Worm (Caenorhabditis elegans) whole organism, L4 larva: Measurements from ENCODE around the gene ZC487.2.

Experiments
- D1046.2 ChIP-seq: fragments of 200-800 bp; sonication (Bioruptor generic); IDR thresholded peaks from 2 replicates; pipeline ENCODE4 v1.3.6; 2022; ENCODE audit warnings: missing genetic modification characterization, missing compliant biosample characterization
- F26F4.8 ChIP-seq: fragments of 200-800 bp; sonication (Bioruptor generic); conservative IDR thresholded peaks from 2 replicates; pipeline ENCODE4 v1.3.6; 2022; ENCODE audit warnings: missing genetic modification characterization, missing compliant biosample characterization
- F44E2.7 ChIP-seq: fragments of 200-800 bp; sonication (Bioruptor generic); IDR thresholded peaks from 2 replicates; pipeline ENCODE4 v2.1.2; 2022; ENCODE audit warnings: missing genetic modification characterization, missing compliant biosample characterization
- R02D3.7 ChIP-seq: fragments of 150-350 bp; sonication (generic microtip); optimal IDR thresholded peaks from 3 replicates; lab custom pipeline; 2014; ENCODE audit warnings: missing biosample characterization, missing genetic modification characterization
- T20F7.1 ChIP-seq: fragments of 200-800 bp; sonication (Bioruptor generic); optimal IDR thresholded peaks from 2 replicates; lab custom pipeline; 2018; ENCODE audit warnings: mild to moderate bottlenecking, missing genetic modification characterization, missing compliant biosample characterization
- T26A8.4 ChIP-seq: fragments of 200-800 bp; sonication (Bioruptor generic); IDR thresholded peaks from 2 replicates; pipeline ENCODE4 v1.3.6; 2022; ENCODE audit warnings: missing genetic modification characterization, missing compliant biosample characterization
- Y105C5A.15 ChIP-seq: fragments of 200-800 bp; sonication (Bioruptor generic); IDR thresholded peaks from 2 replicates; pipeline ENCODE4 v1.3.6; 2022; ENCODE audit warnings: missing genetic modification characterization, missing compliant biosample characterization
- ZK546.5 ChIP-seq, 2 experiments: sonication (generic microtip); optimal IDR thresholded peaks; 2 replicates each; lab custom pipeline; 2017; ENCODE audit warnings: missing biosample characterization in 2 of 2, missing genetic modification characterization in 2 of 2
- ama-1 ChIP-seq: fragments of 150-350 bp; optimal IDR thresholded peaks from 2 replicates; lab custom pipeline; 2014; ENCODE audit warnings: inconsistent platforms, mixed read lengths
- ceh-28 ChIP-seq: fragments of 150-350 bp; optimal IDR thresholded peaks from 2 replicates; lab custom pipeline; 2014; ENCODE audit warnings: missing biosample characterization, missing genetic modification reagents, missing genetic modification characterization
- ceh-32 ChIP-seq: sonication (generic microtip); optimal IDR thresholded peaks from 2 replicates; lab custom pipeline; 2016; ENCODE audit warnings: mild to moderate bottlenecking, missing genetic modification characterization, missing compliant biosample characterization; ENCODE audit not compliant: poor library complexity
- ceh-44 ChIP-seq: fragments of 200-800 bp; sonication (Bioruptor generic); IDR thresholded peaks from 2 replicates; pipeline ENCODE4 v1.3.6; 2022; ENCODE audit warnings: missing genetic modification reagents, missing genetic modification characterization, missing compliant biosample characterization
- ceh-82 ChIP-seq: sonication (generic microtip); optimal IDR thresholded peaks from 2 replicates; lab custom pipeline; 2017; ENCODE audit warnings: missing biosample characterization, missing genetic modification characterization
- ctbp-1 ChIP-seq: fragments of 200-800 bp; sonication (Bioruptor generic); IDR thresholded peaks from 2 replicates; pipeline ENCODE4 v1.3.6; 2022; ENCODE audit warnings: missing genetic modification reagents, missing genetic modification characterization, missing compliant biosample characterization
- daf-12 ChIP-seq: fragments of 150-350 bp; optimal IDR thresholded peaks from 2 replicates; lab custom pipeline; 2014; ENCODE audit warnings: missing biosample characterization, missing genetic modification reagents, missing genetic modification characterization
- daf-16 ChIP-seq, 3 experiments: sonication (generic microtip); optimal IDR thresholded peaks; 2 replicates each; lab custom pipeline; 2016 to 2017; ENCODE audit warnings: missing genetic modification characterization in 3 of 3, missing genetic modification reagents in 3 of 3, mild to moderate bottlenecking in 2 of 3, missing compliant biosample characterization in 2 of 3, missing biosample characterization in 1 of 3, moderate library complexity in 1 of 3
- dmd-8 ChIP-seq: fragments of 200-800 bp; sonication (Bioruptor generic); IDR thresholded peaks from 2 replicates; pipeline ENCODE4 v1.3.6; 2022; ENCODE audit warnings: missing genetic modification characterization, missing compliant biosample characterization
- dmd-9 ChIP-seq: fragments of 200-800 bp; sonication (Bioruptor generic); IDR thresholded peaks from 2 replicates; pipeline ENCODE4 v1.3.6; 2022; ENCODE audit warnings: missing genetic modification reagents, missing genetic modification characterization, missing compliant biosample characterization
- dpl-1 ChIP-seq: fragments of 150-350 bp; optimal IDR thresholded peaks from 2 replicates; lab custom pipeline; 2014; ENCODE audit warnings: missing biosample characterization, missing genetic modification reagents, missing genetic modification characterization
- duxl-1 ChIP-seq: sonication (generic microtip); optimal IDR thresholded peaks from 2 replicates; lab custom pipeline; 2016; ENCODE audit warnings: mild to moderate bottlenecking, missing genetic modification characterization, moderate library complexity, missing compliant biosample characterization; ENCODE audit not compliant: poor library complexity
- egl-27 ChIP-seq: sonication (generic microtip); optimal IDR thresholded peaks from 3 replicates; lab custom pipeline; 2017; ENCODE audit warnings: missing biosample characterization, missing genetic modification reagents, missing genetic modification characterization
- hif-1 ChIP-seq, 2 experiments: sonication (generic microtip); optimal IDR thresholded peaks; 2 replicates each; lab custom pipeline; 2016 to 2017; ENCODE audit warnings: missing compliant biosample characterization in 2 of 2, missing genetic modification characterization in 2 of 2, missing genetic modification reagents in 2 of 2, missing genotype in 2 of 2, mild to moderate bottlenecking in 1 of 2
- hlh-30 ChIP-seq: sonication (generic microtip); optimal IDR thresholded peaks from 2 replicates; lab custom pipeline; 2017; ENCODE audit warnings: antibody characterized with exemption, mild to moderate bottlenecking, missing genetic modification characterization, missing compliant biosample characterization; ENCODE audit not compliant: insufficient read depth
- jun-1 ChIP-seq: fragments of 150-350 bp; optimal IDR thresholded peaks from 2 replicates; lab custom pipeline; 2014; ENCODE audit warnings: missing biosample characterization, missing genetic modification reagents, missing genetic modification characterization
- lin-15B ChIP-seq: fragments of 150-350 bp; sonication (generic microtip); optimal IDR thresholded peaks from 3 replicates; lab custom pipeline; 2014; ENCODE audit warnings: missing biosample characterization, missing genetic modification characterization
- lin-38 ChIP-seq: fragments of 200-800 bp; sonication (Bioruptor generic); IDR thresholded peaks from 2 replicates; pipeline ENCODE4 v1.3.6; 2022; ENCODE audit warnings: missing genetic modification reagents, missing genetic modification characterization, missing compliant biosample characterization
- lir-3 ChIP-seq: sonication (generic microtip); optimal IDR thresholded peaks from 2 replicates; lab custom pipeline; 2016; ENCODE audit warnings: mild to moderate bottlenecking, missing genetic modification characterization, missing compliant biosample characterization
- lsy-2 ChIP-seq, 2 experiments: fragments of 150-350 bp in 1 of 2; sonication (generic microtip) in 1 of 2; optimal IDR thresholded peaks; 2 replicates each; lab custom pipeline; 2014 to 2017; ENCODE audit warnings: missing biosample characterization in 2 of 2, missing genetic modification characterization in 2 of 2
- madf-9 ChIP-seq: fragments of 200-800 bp; sonication (Bioruptor generic); conservative IDR thresholded peaks from 2 replicates; pipeline ENCODE4 v1.3.6; 2022; ENCODE audit warnings: missing genetic modification reagents, missing genetic modification characterization, missing compliant biosample characterization
- mep-1 ChIP-seq: fragments of 150-350 bp; sonication (generic microtip); optimal IDR thresholded peaks from 3 replicates; lab custom pipeline; 2014; ENCODE audit warnings: missing biosample characterization, missing genetic modification characterization
- mxl-2 ChIP-seq: fragments of 200-800 bp; sonication (Bioruptor generic); conservative IDR thresholded peaks from 2 replicates; pipeline ENCODE4 v1.3.6; 2022; ENCODE audit warnings: missing genetic modification reagents, missing genetic modification characterization, missing compliant biosample characterization
- nhr-102 ChIP-seq: sonication (generic microtip); optimal IDR thresholded peaks from 2 replicates; lab custom pipeline; 2016; ENCODE audit warnings: mild to moderate bottlenecking, missing genetic modification characterization, moderate library complexity, missing compliant biosample characterization
- nhr-111 ChIP-seq: fragments of 200-800 bp; sonication (Bioruptor generic); optimal IDR thresholded peaks from 2 replicates; lab custom pipeline; 2018; ENCODE audit warnings: mild to moderate bottlenecking, missing genetic modification characterization, missing compliant biosample characterization
- nhr-28 ChIP-seq: fragments of 150-350 bp; optimal IDR thresholded peaks from 2 replicates; lab custom pipeline; 2014; ENCODE audit warnings: missing biosample characterization, missing genetic modification characterization
- nhr-76 ChIP-seq: fragments of 150-350 bp; optimal IDR thresholded peaks from 2 replicates; lab custom pipeline; 2014; ENCODE audit warnings: missing biosample characterization, missing genetic modification characterization
- php-3 ChIP-seq: fragments of 200-800 bp; sonication (Bioruptor generic); IDR thresholded peaks from 2 replicates; pipeline ENCODE4 v1.3.6; 2022; ENCODE audit warnings: missing genetic modification reagents, missing genetic modification characterization, missing compliant biosample characterization
- rbr-2 ChIP-seq: sonication (generic microtip); optimal IDR thresholded peaks from 2 replicates; lab custom pipeline; 2016; ENCODE audit warnings: missing genotype, missing genetic modification characterization, missing compliant biosample characterization
- saeg-2 ChIP-seq: fragments of 200-800 bp; sonication (Bioruptor generic); IDR thresholded peaks from 2 replicates; pipeline ENCODE4 v1.3.6; 2022; ENCODE audit warnings: missing genetic modification reagents, missing genetic modification characterization, missing compliant biosample characterization
- set-16 ChIP-seq: fragments of 200-800 bp; sonication (Bioruptor generic); IDR thresholded peaks from 2 replicates; pipeline ENCODE4 v1.3.6; 2022; ENCODE audit warnings: missing genetic modification reagents, missing genetic modification characterization, missing compliant biosample characterization
- skn-1 ChIP-seq: fragments of 150-350 bp; optimal IDR thresholded peaks from 2 replicates; lab custom pipeline; 2014; ENCODE audit warnings: missing biosample characterization, missing genetic modification characterization
- snpc-4 ChIP-seq: fragments of 150-350 bp; optimal IDR thresholded peaks from 2 replicates; lab custom pipeline; 2014; ENCODE audit warnings: missing biosample characterization, missing genetic modification characterization
- spr-3 ChIP-seq: fragments of 200-800 bp; sonication (Bioruptor generic); optimal IDR thresholded peaks from 2 replicates; lab custom pipeline; 2018; ENCODE audit warnings: mild to moderate bottlenecking, missing genetic modification characterization, missing compliant biosample characterization
- tag-97 ChIP-seq: fragments of 200-800 bp; sonication (Bioruptor generic); IDR thresholded peaks from 2 replicates; pipeline ENCODE4 v1.3.6; 2022; ENCODE audit warnings: missing genetic modification characterization, missing compliant biosample characterization
- unc-62 ChIP-seq, 3 experiments: fragments of 150-350 bp in 1 of 3; sonication (generic microtip); optimal IDR thresholded peaks in 2 of 3; peaks in 1 of 3; 1 replicate in 1 of 3; 2 replicates in 2 of 3; lab custom pipeline; 2014 to 2017; ENCODE audit warnings: missing biosample characterization in 3 of 3, missing genetic modification characterization in 3 of 3, missing genetic modification reagents in 3 of 3, missing genotype in 1 of 3
- vab-7 ChIP-seq: fragments of 200-800 bp; sonication (Bioruptor generic); IDR thresholded peaks from 2 replicates; pipeline ENCODE4 v1.3.6; 2022; ENCODE audit warnings: missing genetic modification reagents, missing genetic modification characterization, missing compliant biosample characterization
- zfp-2 ChIP-seq: sonication (generic microtip); optimal IDR thresholded peaks from 2 replicates; lab custom pipeline; 2016; ENCODE audit warnings: mild to moderate bottlenecking, missing genetic modification characterization, missing compliant biosample characterization

Gene ZC487.2

DNA sequence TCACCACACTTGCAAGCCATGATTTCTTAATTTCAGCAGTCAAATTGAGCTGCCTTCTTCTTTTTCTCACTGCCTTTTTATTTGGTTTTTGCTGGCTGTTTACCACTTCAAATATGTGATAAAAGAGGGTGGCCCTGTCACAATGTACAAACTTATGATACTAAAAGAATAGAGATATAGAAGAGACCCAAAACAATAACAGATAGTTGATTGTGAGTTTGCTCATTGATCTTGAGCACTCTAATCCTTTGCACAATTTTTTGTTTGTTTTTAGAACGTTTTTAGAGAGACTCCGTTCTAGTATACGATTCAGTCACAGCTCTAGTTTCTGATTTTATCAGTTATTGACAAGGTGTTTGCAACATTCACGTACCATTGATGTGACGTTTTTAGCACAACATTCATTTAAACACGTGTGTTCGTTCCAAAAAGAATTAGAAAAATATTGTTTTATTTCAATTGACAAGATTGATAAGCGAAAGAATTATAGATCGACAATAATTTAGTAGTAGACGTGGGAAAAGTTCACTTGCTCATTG lies 30.4 kb downstream of the ZC487.2 start, which contains the start of gene mtl-1 (continued):
- TF ChIP-seq duxl-1 (tag; lab: Kevin White, UChicago) (no peak), lin-15B (tag; lab: Kevin White, UChicago) (no peak), madf-9 (GFP tag; lab: Robert Waterston, UW) (no peak), Y105C5A.15 (GFP tag; lab: Robert Waterston, UW) (no peak), mxl-2 (GFP tag; lab: Robert Waterston, UW) (no peak), ceh-82 (no peak), skn-1 (tag; lab: Kevin White, UChicago) (no peak), lin-38 (GFP tag; lab: Robert Waterston, UW) (no peak), unc-62 (GFP tag; optimal IDR thresholded peaks at IDR 0.05 in 1 of 2; lab: Kevin White, UChicago) (no peak), unc-62 (tag; optimal IDR thresholded peaks at IDR 0.05; lab: Kevin White, UChicago) (no peak), F26F4.8 (GFP tag; lab: Robert Waterston, UW) (no peak), F44E2.7 (GFP tag; lab: Robert Waterston, UW) (no peak), saeg-2 (GFP tag; lab: Robert Waterston, UW) (no peak), spr-3 (no peak), jun-1 (tag; lab: Kevin White, UChicago) (no peak), ama-1 (lab: Kevin White, UChicago) (no peak), T20F7.1 (GFP tag; lab: Kevin White, UChicago) (peak; percentile 11), rbr-2 (tag; lab: Kevin White, UChicago) (no peak), ctbp-1 (GFP tag; lab: Robert Waterston, UW) (no peak), D1046.2 (GFP tag; lab: Robert Waterston, UW) (no peak), tag-97 (GFP tag; lab: Robert Waterston, UW) (no peak), daf-16 (GFP tag; optimal IDR thresholded peaks at IDR 0.05; lab: Kevin White, UChicago) (no peak), daf-16 (tag; optimal IDR thresholded peaks at IDR 0.05; lab: Kevin White, UChicago) (peak; percentile 87), zfp-2 (tag; lab: Kevin White, UChicago) (no peak), dpl-1 (GFP tag; lab: Kevin White, UChicago) (no peak), lsy-2 (tag; optimal IDR thresholded peaks at IDR 0.05; lab: Kevin White, UChicago) (no peak), daf-12 (tag; lab: Kevin White, UChicago) (no peak), php-3 (GFP tag; lab: Robert Waterston, UW) (no peak), snpc-4 (tag; lab: Kevin White, UChicago) (no peak), mep-1 (tag; lab: Kevin White, UChicago) (no peak), hlh-30 (tag; lab: Kevin White, UChicago) (no peak), egl-27 (tag; lab: Kevin White, UChicago) (no peak), ZK546.5 (tag; optimal IDR thresholded peaks at IDR 0.05; lab: Kevin White, UChicago) (no peak), dmd-9 (GFP tag; lab: Robert Waterston, UW) (no peak), nhr-102 (tag; lab: Kevin White, UChicago) (peak; percentile 11), vab-7 (no peak), nhr-111 (GFP tag; lab: Kevin White, UChicago) (no peak), ceh-32 (tag; lab: Kevin White, UChicago) (no peak), hif-1 (tag; optimal IDR thresholded peaks at IDR 0.05; lab: Kevin White, UChicago) (no peak), lir-3 (tag; lab: Kevin White, UChicago) (no peak), nhr-28 (tag; lab: Kevin White, UChicago) (peak; percentile 78), dmd-8 (GFP tag; lab: Robert Waterston, UW) (no peak), nhr-76 (no peak), T26A8.4 (GFP tag; lab: Robert Waterston, UW) (no peak), ceh-44 (GFP tag; lab: Robert Waterston, UW) (no peak), set-16 (GFP tag; lab: Robert Waterston, UW) (no peak), ceh-28 (tag; lab: Kevin White, UChicago) (no peak), R02D3.7 (tag; lab: Kevin White, UChicago) (no peak)
